Worm (Caenorhabditis elegans): ENCODE results near the gene unc-51.

The unc-51 gene

DNA sequence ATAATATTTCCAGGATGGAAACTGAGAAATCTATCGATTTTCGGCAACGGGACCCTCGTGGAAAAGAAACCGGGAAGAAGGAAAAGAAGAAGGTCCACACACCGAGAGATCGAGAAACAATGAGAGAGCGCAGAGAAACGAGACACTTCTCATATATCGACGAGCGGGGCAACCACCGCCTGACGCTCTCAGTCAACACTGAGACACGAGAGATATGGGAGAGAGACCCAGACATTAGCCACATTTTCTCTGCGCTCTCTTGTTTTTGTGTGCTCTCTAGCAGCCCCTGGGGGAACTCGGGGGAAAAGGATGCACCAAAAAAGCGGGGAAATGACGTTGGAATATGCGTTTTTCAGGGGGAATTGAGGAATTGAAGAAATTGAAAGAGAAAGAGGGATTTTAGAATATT, 1.4 kb upstream of the unc-51 start:
- TF ChIP-seq tab-1 (GFP tag; IDR thresholded peaks at IDR 0.05) (0 out of 2 replicates have a peak, but pooled peaks have one; percentile 19), cog-1 (tag; optimal IDR thresholded peaks at IDR 0.05) (peak; percentile 4), flt-1 (GFP tag; IDR thresholded peaks at IDR 0.05) (no peak), klf-2 (GFP tag; conservative IDR thresholded peaks at IDR 0.05) (no peak), ztf-29 (GFP tag; IDR thresholded peaks at IDR 0.05) (no peak), ztf-23 (GFP tag; IDR thresholded peaks at IDR 0.05) (no peak), T22C8.4 (GFP tag; IDR thresholded peaks at IDR 0.05) (peak; percentile 84), med-1 (GFP tag; optimal IDR thresholded peaks at IDR 0.05; ENCODE audit: insufficient read depth) (no peak), ref-1 (GFP tag; conservative IDR thresholded peaks at IDR 0.05) (no peak)

DNA sequence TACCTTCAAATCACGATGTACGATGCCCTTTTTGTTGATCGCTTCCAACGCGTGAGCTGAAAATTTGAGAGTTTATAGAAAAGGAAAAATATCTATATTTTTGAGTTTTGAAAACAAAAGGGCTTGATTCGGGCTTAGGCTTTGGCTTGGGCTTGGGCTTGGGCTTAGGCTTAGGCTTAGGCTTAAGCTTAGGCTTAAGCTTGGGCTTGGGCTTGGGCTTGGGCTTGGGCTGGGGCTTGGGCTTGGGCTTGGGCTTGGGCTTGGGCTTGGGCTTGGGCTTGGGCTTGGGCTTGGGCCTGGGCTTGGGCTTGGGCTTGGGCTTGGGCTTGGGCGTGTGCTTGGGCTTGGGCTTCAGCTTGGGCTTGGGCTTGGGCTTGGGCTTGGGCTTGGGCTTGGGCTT, 2.1 kb downstream of the unc-51 start:
- TF ChIP-seq ztf-29 (GFP tag; IDR thresholded peaks at IDR 0.05) (peak; percentile 76; the same call in 1 of the 2 replicates), klf-2 (GFP tag; conservative IDR thresholded peaks at IDR 0.05) (no peak), med-1 (GFP tag; optimal IDR thresholded peaks at IDR 0.05; ENCODE audit: insufficient read depth) (no peak)

DNA sequence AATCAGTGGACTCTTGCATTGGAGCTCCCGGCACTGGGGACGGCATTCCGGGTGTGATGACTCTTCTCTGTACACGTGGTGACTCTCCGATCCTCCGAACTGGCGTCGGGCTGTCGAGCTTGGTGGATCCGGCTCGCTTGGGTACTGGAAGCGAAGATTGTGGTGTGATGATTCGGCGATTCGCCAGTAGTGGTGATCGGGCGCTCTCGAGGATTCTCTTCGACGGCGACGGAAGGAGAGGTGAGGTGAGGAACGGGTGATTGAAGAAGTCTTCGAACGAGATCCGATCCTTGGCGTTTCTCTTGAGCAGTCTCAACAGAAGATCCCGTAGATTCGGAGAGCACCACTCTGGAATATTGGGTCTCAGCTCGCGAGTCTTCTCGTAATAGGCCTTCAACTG, 3.6 kb downstream of the unc-51 start:
- no peak for TF ChIP-seq ref-1 (GFP tag; conservative IDR thresholded peaks at IDR 0.05)
- no peak for TF ChIP-seq flt-1 (GFP tag; IDR thresholded peaks at IDR 0.05)
- TF ChIP-seq T22C8.4 (GFP tag; IDR thresholded peaks at IDR 0.05): no peak
- no peak for TF ChIP-seq klf-2 (GFP tag; conservative IDR thresholded peaks at IDR 0.05)
- no peak for TF ChIP-seq ztf-29 (GFP tag; IDR thresholded peaks at IDR 0.05)
- no peak for TF ChIP-seq tab-1 (GFP tag; IDR thresholded peaks at IDR 0.05)
- no peak for TF ChIP-seq ztf-23 (GFP tag; IDR thresholded peaks at IDR 0.05)
- TF ChIP-seq cog-1 (tag; optimal IDR thresholded peaks at IDR 0.05): no peak
- no peak for TF ChIP-seq med-1 (GFP tag; optimal IDR thresholded peaks at IDR 0.05; ENCODE audit: insufficient read depth)

DNA sequence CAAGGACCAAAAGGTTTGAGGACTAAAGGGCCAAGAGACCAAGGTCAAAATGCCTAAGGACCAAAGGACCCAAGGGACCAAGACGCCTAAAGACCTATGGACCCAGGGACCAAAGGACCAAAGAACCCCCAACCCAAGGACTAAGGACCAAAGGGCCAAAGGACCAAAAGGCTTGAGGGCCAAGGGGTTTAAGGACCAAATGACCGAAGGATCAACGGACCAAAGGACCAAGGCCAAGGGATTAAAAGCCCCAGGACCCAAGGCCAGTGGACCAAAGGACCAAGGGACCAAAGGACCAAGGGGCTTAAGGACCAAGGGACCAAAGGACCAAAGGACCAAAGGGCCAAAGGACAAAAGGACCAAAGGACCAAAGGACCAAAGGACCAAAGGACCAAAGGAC, 4.5 kb downstream of the unc-51 start:
- TF ChIP-seq flt-1 (GFP tag; IDR thresholded peaks at IDR 0.05) (no peak), med-1 (GFP tag; optimal IDR thresholded peaks at IDR 0.05; ENCODE audit: insufficient read depth) (no peak), T22C8.4 (GFP tag; IDR thresholded peaks at IDR 0.05) (no peak), tab-1 (GFP tag; IDR thresholded peaks at IDR 0.05) (no peak), ztf-29 (GFP tag; IDR thresholded peaks at IDR 0.05) (no peak), ztf-23 (GFP tag; IDR thresholded peaks at IDR 0.05) (no peak), cog-1 (tag; optimal IDR thresholded peaks at IDR 0.05) (no peak), klf-2 (GFP tag; conservative IDR thresholded peaks at IDR 0.05) (no peak), ref-1 (GFP tag; conservative IDR thresholded peaks at IDR 0.05) (no peak)

DNA sequence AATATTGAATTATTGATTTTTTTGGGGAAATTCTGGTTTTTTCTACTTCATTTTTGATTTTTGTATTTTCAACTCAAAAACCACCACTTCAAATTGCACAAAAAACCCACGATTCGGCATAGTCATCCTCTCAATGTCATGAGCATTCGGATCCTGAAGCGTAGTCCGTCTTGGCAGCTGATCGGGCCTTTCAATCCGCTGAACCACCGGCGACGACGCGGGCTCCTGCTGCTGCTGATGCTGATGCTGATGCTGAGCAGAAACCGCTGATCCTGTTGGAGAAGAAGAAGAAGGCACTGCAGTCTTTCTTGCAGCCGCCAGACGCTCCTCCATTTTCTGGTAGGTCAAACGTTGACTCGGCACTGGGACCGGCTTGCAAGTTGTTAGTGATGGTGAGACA, 5.2 kb downstream of the unc-51 start:
- 0 out of 2 replicates have a peak, but pooled peaks have one; percentile 36 for TF ChIP-seq T22C8.4 (GFP tag; IDR thresholded peaks at IDR 0.05)
- TF ChIP-seq flt-1 (GFP tag; IDR thresholded peaks at IDR 0.05): no peak

DNA sequence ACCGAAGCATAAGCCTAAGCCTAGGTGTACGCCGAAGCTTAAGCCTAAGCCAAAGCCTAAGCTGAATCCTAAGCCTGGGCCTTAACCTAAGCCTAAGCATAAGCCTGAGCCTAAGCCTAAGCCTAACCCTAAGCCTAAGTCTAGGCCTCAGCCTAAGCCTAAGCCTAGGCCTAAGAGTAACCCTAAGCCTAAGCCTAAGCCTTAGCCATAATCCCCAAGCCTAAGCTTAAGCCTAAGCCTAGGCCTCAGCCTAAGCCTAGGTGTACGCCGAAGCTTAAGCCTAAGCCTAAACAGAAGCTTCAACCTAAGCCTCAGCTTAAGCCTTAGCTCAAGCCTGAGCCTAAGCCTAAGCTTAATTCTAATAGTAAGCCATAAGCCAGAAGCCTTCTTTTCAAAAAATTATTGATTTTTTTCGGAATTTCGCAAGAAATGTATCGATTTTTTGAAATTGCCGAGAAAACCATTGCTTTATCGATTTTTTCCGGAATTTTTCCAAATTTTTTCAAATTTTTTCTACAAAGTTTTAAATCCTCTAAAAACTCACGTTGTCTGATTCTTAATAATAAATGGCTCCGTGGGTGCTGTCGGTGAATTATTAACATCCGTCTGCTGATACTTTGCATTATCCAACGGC, 6.0 kb downstream of the unc-51 start:
- no peak for TF ChIP-seq med-1 (GFP tag; optimal IDR thresholded peaks at IDR 0.05; ENCODE audit: insufficient read depth)
- peak; percentile 81 for TF ChIP-seq T22C8.4 (GFP tag; IDR thresholded peaks at IDR 0.05)
- TF ChIP-seq ztf-29 (GFP tag; IDR thresholded peaks at IDR 0.05): peak; percentile 89; the same call in 1 of the 2 replicates
- TF ChIP-seq tab-1 (GFP tag; IDR thresholded peaks at IDR 0.05): no peak
- TF ChIP-seq ref-1 (GFP tag; conservative IDR thresholded peaks at IDR 0.05): no peak
- TF ChIP-seq ztf-23 (GFP tag; IDR thresholded peaks at IDR 0.05): no peak
- TF ChIP-seq flt-1 (GFP tag; IDR thresholded peaks at IDR 0.05): no peak
- no peak for TF ChIP-seq klf-2 (GFP tag; conservative IDR thresholded peaks at IDR 0.05)
- TF ChIP-seq cog-1 (tag; optimal IDR thresholded peaks at IDR 0.05): no peak

DNA sequence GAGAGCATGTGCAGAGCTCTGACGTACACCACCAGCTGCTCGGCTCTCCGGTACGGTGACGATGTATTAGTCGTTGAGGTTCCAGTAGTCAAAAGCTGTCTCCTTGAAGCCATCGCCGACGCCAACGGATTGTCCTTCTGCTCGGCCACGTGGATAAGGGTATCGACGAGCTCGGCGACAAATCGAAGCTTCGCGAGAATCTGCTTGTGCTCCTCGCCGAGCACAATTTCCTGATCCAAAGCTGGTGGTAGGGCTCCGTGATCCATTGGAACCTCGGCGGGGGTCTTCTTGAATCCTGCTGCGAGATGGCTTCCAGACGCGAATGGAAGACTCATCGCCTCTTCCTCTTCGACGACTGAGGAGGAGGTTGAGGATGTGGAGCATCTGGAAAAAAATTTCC, 6.8 kb downstream of the unc-51 start:
- no peak for TF ChIP-seq T22C8.4 (GFP tag; IDR thresholded peaks at IDR 0.05)
- no peak for TF ChIP-seq klf-2 (GFP tag; conservative IDR thresholded peaks at IDR 0.05)
- no peak for TF ChIP-seq flt-1 (GFP tag; IDR thresholded peaks at IDR 0.05)
- no peak for TF ChIP-seq ref-1 (GFP tag; conservative IDR thresholded peaks at IDR 0.05)

DNA sequence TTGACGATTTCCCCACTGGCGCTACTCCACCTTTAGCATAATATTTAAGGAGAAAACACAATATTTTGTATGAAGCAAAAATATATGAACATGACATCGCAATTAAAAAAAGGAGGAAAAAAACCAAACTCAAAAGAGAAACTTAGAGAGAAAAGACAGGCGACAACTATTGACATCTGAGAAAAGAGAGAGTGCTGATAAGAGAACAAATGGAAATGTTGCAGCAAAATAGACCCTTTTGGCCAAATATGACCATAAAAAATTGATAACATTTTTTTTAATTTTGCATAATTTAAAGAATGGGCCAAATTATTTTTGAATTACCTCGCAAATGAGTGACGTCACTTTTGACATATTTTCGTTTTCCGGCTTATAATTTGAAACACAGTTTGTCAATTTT, 9.6 kb downstream of the unc-51 start:
- TF ChIP-seq ref-1 (GFP tag; conservative IDR thresholded peaks at IDR 0.05) (no peak), T22C8.4 (GFP tag; IDR thresholded peaks at IDR 0.05) (no peak), cog-1 (tag; optimal IDR thresholded peaks at IDR 0.05) (no peak), flt-1 (GFP tag; IDR thresholded peaks at IDR 0.05) (no peak), ztf-29 (GFP tag; IDR thresholded peaks at IDR 0.05) (no peak), klf-2 (GFP tag; conservative IDR thresholded peaks at IDR 0.05) (no peak), ztf-23 (GFP tag; IDR thresholded peaks at IDR 0.05) (no peak), med-1 (GFP tag; optimal IDR thresholded peaks at IDR 0.05; ENCODE audit: insufficient read depth) (no peak), tab-1 (GFP tag; IDR thresholded peaks at IDR 0.05) (no peak)

DNA sequence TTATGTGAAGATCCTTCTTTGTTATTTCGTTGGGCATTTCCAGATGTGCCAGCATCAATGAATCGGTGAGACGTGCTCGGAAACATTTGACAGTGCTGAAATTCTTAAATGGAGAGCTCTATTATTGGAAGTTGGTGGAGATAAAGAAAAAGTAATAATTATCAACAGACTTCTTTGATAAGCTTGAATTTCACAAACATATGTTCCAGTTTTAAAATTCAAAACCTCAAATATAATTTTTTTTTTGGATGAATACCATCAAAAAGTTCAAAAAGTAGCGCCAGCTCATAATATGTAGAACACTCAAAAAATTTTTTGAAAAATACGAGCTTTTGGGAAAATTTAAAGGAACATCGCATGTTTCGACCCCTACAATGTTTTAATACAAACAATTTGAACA, 10.2 kb downstream of the unc-51 start, which contains the start of gene Y60A3A.25:
TSS of gene Y60A3A.25 (minus strand) at position 101 of the 400 bp plus-strand sequence.
- TF ChIP-seq ztf-23 (GFP tag; IDR thresholded peaks at IDR 0.05) (no peak), ref-1 (GFP tag; conservative IDR thresholded peaks at IDR 0.05) (no peak), med-1 (GFP tag; optimal IDR thresholded peaks at IDR 0.05; ENCODE audit: insufficient read depth) (no peak), klf-2 (GFP tag; conservative IDR thresholded peaks at IDR 0.05) (no peak), T22C8.4 (GFP tag; IDR thresholded peaks at IDR 0.05) (no peak), tab-1 (GFP tag; IDR thresholded peaks at IDR 0.05) (no peak), flt-1 (GFP tag; IDR thresholded peaks at IDR 0.05) (no peak), ztf-29 (GFP tag; IDR thresholded peaks at IDR 0.05) (no peak), cog-1 (tag; optimal IDR thresholded peaks at IDR 0.05) (no peak)

DNA sequence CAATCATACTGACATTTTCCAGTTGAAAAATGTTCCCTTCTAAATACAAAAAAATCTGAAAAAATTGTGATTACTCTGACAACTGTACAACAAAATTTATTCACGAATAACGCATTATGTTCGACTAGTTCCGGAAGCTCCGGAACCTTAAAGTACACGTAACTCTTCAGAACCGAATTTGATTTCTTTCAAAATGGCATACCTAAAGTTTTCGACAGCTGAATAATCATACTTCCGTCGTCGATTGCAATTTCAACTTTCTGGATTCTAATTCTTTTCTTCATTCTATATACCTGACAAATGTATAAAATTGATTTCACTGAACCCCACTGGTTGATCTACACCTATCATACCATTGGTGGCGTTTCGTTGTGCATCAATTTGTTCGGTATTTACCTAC, 16.6 kb downstream of the unc-51 start, which contains the start of gene sri-67:
TSS of gene sri-67 (plus strand) at position 301 of the 400 bp plus-strand sequence.
- TF ChIP-seq flt-1 (GFP tag; IDR thresholded peaks at IDR 0.05) (no peak), T22C8.4 (GFP tag; IDR thresholded peaks at IDR 0.05) (no peak), cog-1 (tag; optimal IDR thresholded peaks at IDR 0.05) (no peak), ref-1 (GFP tag; conservative IDR thresholded peaks at IDR 0.05) (no peak), ztf-29 (GFP tag; IDR thresholded peaks at IDR 0.05) (no peak), med-1 (GFP tag; optimal IDR thresholded peaks at IDR 0.05; ENCODE audit: insufficient read depth) (no peak), klf-2 (GFP tag; conservative IDR thresholded peaks at IDR 0.05) (no peak), ztf-23 (GFP tag; IDR thresholded peaks at IDR 0.05) (no peak)

Data from whole organism, midembryonic.